Worm (Caenorhabditis elegans): ENCODE results near the gene srz-83.

srz-83 gene

DNA sequence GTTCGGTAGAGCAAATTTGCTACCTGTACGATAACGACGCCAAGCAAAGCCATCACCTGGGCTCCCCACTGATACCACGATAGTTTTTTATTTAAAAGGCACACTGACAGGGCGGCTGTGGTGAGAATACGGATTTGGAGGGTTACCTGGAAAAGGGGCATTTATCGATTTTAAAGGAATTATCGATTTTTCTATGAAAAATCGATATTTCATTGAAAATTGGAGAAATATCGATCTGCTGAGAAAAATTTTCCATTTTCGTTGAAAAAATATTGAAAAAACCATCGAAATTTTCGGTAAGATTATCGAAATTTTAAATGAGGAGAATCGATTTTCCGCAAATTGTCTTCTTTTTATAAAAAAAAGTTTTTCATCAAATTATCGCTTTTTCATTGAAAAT, 40.8 kb downstream of the srz-83 start:
- TF ChIP-seq tbx-8 (GFP tag; optimal IDR thresholded peaks at IDR 0.05) (no peak), ham-2 (GFP tag; optimal IDR thresholded peaks at IDR 0.05) (no peak)

DNA sequence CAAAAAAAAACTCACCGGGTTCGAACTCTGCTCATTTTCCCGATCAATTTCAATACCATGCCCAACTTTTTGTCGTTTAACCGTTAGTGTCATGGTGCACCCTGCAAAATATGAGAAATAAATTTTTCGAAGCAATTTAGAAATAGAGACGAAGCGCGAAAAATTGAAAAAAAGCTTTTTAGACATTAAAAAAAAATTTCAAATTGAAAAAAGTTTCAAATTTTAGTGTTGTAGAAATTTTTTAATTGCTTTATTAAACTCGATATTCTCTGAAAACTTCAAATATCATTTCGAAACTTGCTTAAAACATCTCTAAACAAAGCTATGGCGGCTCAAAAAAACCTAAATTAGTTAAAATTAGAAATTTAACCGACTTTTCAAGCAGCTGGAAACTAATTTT, 43.3 kb downstream of the srz-83 start, which contains the start of gene nstp-6:
Gene nstp-6, minus strand, starts transcription at position 101 of the 400 bp plus-strand sequence.
- TF ChIP-seq nhr-28 (tag; optimal IDR thresholded peaks at IDR 0.05) (no peak), ham-2 (GFP tag; optimal IDR thresholded peaks at IDR 0.05) (no peak), nhr-237 (tag; optimal IDR thresholded peaks at IDR 0.05) (no peak), zip-8 (tag; optimal IDR thresholded peaks at IDR 0.05) (no peak), sptf-1 (tag; optimal IDR thresholded peaks at IDR 0.05) (no peak), ceh-39 (tag; optimal IDR thresholded peaks at IDR 0.05) (no peak), elt-1 (tag; optimal IDR thresholded peaks at IDR 0.05; ENCODE audit: borderline replicate concordance, insufficient read depth) (no peak), pha-4 (tag; optimal IDR thresholded peaks at IDR 0.05) (no peak), mls-2 (tag; optimal IDR thresholded peaks at IDR 0.05) (no peak), ceh-83 (GFP tag; optimal IDR thresholded peaks at IDR 0.05) (no peak), elt-3 (tag; optimal IDR thresholded peaks at IDR 0.05) (no peak), ceh-43 (GFP tag; optimal IDR thresholded peaks at IDR 0.05) (no peak), nhr-76 (tag; optimal IDR thresholded peaks at IDR 0.05) (no peak), mab-5 (tag; optimal IDR thresholded peaks at IDR 0.05) (no peak), snpc-4 (tag; optimal IDR thresholded peaks at IDR 0.05) (no peak)

DNA sequence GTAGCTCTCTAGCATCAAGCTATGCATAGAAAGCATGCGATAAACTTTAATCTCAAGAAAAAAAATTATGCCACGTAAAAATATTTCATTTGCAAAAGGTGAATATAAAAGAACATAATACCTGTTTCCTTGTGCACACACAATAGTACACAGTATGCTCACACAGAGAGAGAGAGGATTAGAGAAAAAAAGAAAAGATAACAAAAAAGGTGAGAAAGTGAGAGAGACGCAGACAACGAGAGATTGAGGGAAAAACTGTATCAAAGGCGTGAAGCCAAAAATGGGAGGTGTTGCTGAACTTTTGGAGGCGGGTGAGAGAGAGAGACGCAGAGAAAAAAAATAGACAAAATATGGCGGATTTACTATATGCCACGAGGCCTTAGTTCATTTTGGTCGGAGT, 44.1 kb downstream of the srz-83 start:
- TF ChIP-seq nhr-76 (tag; optimal IDR thresholded peaks at IDR 0.05) (no peak), tbx-8 (GFP tag; optimal IDR thresholded peaks at IDR 0.05) (no peak), ceh-43 (GFP tag; optimal IDR thresholded peaks at IDR 0.05) (no peak), blmp-1 (tag; optimal IDR thresholded peaks at IDR 0.05) (no peak)

DNA sequence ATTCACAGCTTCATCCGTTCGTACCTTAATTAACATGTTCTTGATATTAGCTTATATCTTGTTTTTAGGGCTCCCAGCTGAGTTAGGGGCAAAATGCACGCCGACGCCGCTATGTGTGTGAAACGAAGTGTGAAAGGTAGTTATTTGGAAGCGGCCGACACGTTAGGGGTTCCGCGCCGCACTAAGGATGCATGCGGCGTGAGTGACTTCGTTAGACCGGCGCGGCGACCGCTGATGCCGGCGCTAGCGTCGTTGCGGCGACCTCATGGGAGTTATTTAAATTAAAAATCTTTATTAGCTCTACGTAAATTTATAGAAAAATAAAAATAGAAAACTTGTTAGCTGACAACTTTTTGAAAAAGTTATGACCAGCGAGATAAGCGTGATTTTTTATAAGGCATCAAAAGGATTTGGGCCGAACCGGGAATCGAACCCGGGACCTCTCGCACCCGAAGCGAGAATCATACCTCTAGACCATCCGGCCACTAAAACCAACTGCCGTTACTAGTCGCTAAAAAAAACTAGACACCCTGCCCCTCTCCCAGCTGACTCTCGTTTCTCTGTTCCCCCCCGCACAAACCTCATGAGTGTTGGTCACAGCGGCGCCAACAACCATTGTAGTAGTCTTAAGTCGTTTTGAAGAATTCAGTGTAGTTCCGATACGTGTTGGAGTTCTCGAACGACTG, 47.7 kb downstream of the srz-83 start:
- TF ChIP-seq hlh-1 (tag; optimal IDR thresholded peaks at IDR 0.05) (no peak), unc-62 (GFP tag; optimal IDR thresholded peaks at IDR 0.05) (no peak), elt-3 (tag; optimal IDR thresholded peaks at IDR 0.05) (no peak), mep-1 (tag; optimal IDR thresholded peaks at IDR 0.05) (no peak), lin-13 (tag; optimal IDR thresholded peaks at IDR 0.05) (no peak), nhr-2 (tag; optimal IDR thresholded peaks at IDR 0.05) (no peak), ceh-43 (GFP tag; optimal IDR thresholded peaks at IDR 0.05) (peak; percentile 16), cnd-1 (tag; optimal IDR thresholded peaks at IDR 0.05) (peak; percentile 67), bed-3 (GFP tag; optimal IDR thresholded peaks at IDR 0.05) (peak; percentile 25), lin-32 (GFP tag; optimal IDR thresholded peaks at IDR 0.05) (peak; percentile 8), unc-39 (tag; optimal IDR thresholded peaks at IDR 0.05) (no peak), nhr-12 (tag; optimal IDR thresholded peaks at IDR 0.05) (no peak), sem-2 (GFP tag; optimal IDR thresholded peaks at IDR 0.05) (peak; percentile 60), unc-120 (tag; optimal IDR thresholded peaks at IDR 0.05; ENCODE audit: poor library complexity, severe bottlenecking) (peak; percentile 44), snpc-4 (tag; optimal IDR thresholded peaks at IDR 0.05) (no peak), ham-2 (GFP tag; optimal IDR thresholded peaks at IDR 0.05) (no peak), elt-1 (tag; optimal IDR thresholded peaks at IDR 0.05; ENCODE audit: borderline replicate concordance, insufficient read depth) (no peak), sptf-1 (tag; optimal IDR thresholded peaks at IDR 0.05) (peak; percentile 72), ces-1 (GFP tag; optimal IDR thresholded peaks at IDR 0.05) (no peak), drap-1 (GFP tag; optimal IDR thresholded peaks at IDR 0.05) (peak; percentile 58), ceh-83 (GFP tag; optimal IDR thresholded peaks at IDR 0.05) (peak; percentile 72), tbx-8 (GFP tag; optimal IDR thresholded peaks at IDR 0.05) (peak; percentile 40), ceh-39 (tag; optimal IDR thresholded peaks at IDR 0.05) (no peak), lsy-2 (tag; optimal IDR thresholded peaks at IDR 0.05) (no peak), mab-5 (tag; optimal IDR thresholded peaks at IDR 0.05) (no peak), nhr-76 (tag; optimal IDR thresholded peaks at IDR 0.05) (no peak), mls-2 (tag; optimal IDR thresholded peaks at IDR 0.05) (peak; percentile 73), M03D4.4 (tag; optimal IDR thresholded peaks at IDR 0.05) (peak; percentile 83), blmp-1 (tag; optimal IDR thresholded peaks at IDR 0.05) (no peak), nhr-28 (tag; optimal IDR thresholded peaks at IDR 0.05) (no peak), zip-8 (tag; optimal IDR thresholded peaks at IDR 0.05) (no peak), flh-1 (GFP tag; optimal IDR thresholded peaks at IDR 0.05) (peak; percentile 59)

Data from whole organism, mixed stage, embryonic.